Fruit fly (Drosophila melanogaster): ENCODE data around the gene CG31668.

Gene CG31668

dm6 chr2L:2236722-2237121, 30.8 kb upstream of the CG31668 start, which contains the start of gene Sec24CD (continued):
- TF ChIP-seq CG10979 (tag; optimal IDR thresholded peaks at IDR 0.05) (peak; percentile 20), Bgb (GFP tag; IDR thresholded peaks at IDR 0.05; ENCODE audit: partially characterized antibody) (peak; percentile 96), CG13287 (GFP tag; IDR thresholded peaks at IDR 0.05; ENCODE audit: partially characterized antibody) (peak; percentile 97), CHES-1-like (GFP tag; optimal IDR thresholded peaks at IDR 0.05) (no peak), Med (GFP tag) (peak; percentile 57), CG34376 (GFP tag; optimal IDR thresholded peaks at IDR 0.05) (peak; percentile 35), sens (GFP tag) (peak; percentile 33), pzg (GFP tag; optimal IDR thresholded peaks at IDR 0.05) (peak; percentile 84), salm (tag; optimal IDR thresholded peaks at IDR 0.05) (peak; percentile 16), trem (tag; optimal IDR thresholded peaks at IDR 0.05) (peak; percentile 80), repo (GFP tag; optimal IDR thresholded peaks at IDR 0.05) (no peak), lbe (GFP tag; optimal IDR thresholded peaks at IDR 0.05) (peak; percentile 46), Rfx (GFP tag; IDR thresholded peaks at IDR 0.05) (peak; percentile 26; the same call in 1 of the 2 replicates), PHDP (tag; optimal IDR thresholded peaks at IDR 0.05) (peak; percentile 45), inv (GFP tag; IDR thresholded peaks at IDR 0.05; ENCODE audit: partially characterized antibody) (peak; percentile 66), bcd (GFP tag; optimal IDR thresholded peaks at IDR 0.05) (no peak), CG9797 (GFP tag; optimal IDR thresholded peaks at IDR 0.05) (peak; percentile 35), CG7963 (GFP tag; IDR thresholded peaks at IDR 0.05; ENCODE audit: partially characterized antibody) (peak; percentile 95), amos (GFP tag; IDR thresholded peaks at IDR 0.05; ENCODE audit: partially characterized antibody) (peak; percentile 84; the same call in 1 of the 2 replicates), CG16813 (GFP tag; IDR thresholded peaks at IDR 0.05; ENCODE audit: partially characterized antibody) (peak; percentile 84), Dref (GFP tag; IDR thresholded peaks at IDR 0.05) (peak; percentile 97), Doc3 (GFP tag; IDR thresholded peaks at IDR 0.05; ENCODE audit: partially characterized antibody) (peak; percentile 87), CG15479 (GFP tag; optimal IDR thresholded peaks at IDR 0.05) (no peak), CG17829 (tag; optimal IDR thresholded peaks at IDR 0.05) (peak; percentile 33), row (GFP tag; IDR thresholded peaks at IDR 0.05) (peak; percentile 80), Stat92E (GFP tag; optimal IDR thresholded peaks at IDR 0.05) (peak in 1 of 3 experiments; percentile 79), CG14050 (GFP tag; IDR thresholded peaks at IDR 0.05) (no peak), zen (tag; optimal IDR thresholded peaks at IDR 0.05) (peak; percentile 24), CG15601 (tag; optimal IDR thresholded peaks at IDR 0.05) (no peak), lilli (GFP tag; optimal IDR thresholded peaks at IDR 0.05) (peak; percentile 35), abd-A (tag; optimal IDR thresholded peaks at IDR 0.05) (no peak), Dbx (GFP tag; IDR thresholded peaks at IDR 0.05) (0 out of 3 replicates have a peak, but pooled peaks have one; percentile 19), BEAF-32 (GFP tag; optimal IDR thresholded peaks at IDR 0.05) (peak; percentile 61)

dm6 chr2L:2228179-2228849, 22.3 kb upstream of the CG31668 start:
- TF ChIP-seq ara (GFP tag; IDR thresholded peaks at IDR 0.05): peak; percentile 18; the same call in 1 of the 2 replicates
- peak; percentile 13 for TF ChIP-seq sug (tag; optimal IDR thresholded peaks at IDR 0.05)
- TF ChIP-seq CG1602 (GFP tag; optimal IDR thresholded peaks at IDR 0.05): no peak
- peak; percentile 62 for TF ChIP-seq BtbVII (GFP tag; optimal IDR thresholded peaks at IDR 0.05)
- no peak for TF ChIP-seq gcm (GFP tag; optimal IDR thresholded peaks at IDR 0.05)
- peak in 1 of 2 experiments; percentile 84 for TF ChIP-seq Pdp1 (GFP tag; optimal IDR thresholded peaks at IDR 0.05)
- no peak for TF ChIP-seq CG13624 (GFP tag; optimal IDR thresholded peaks at IDR 0.05)
- TF ChIP-seq tll (GFP tag; optimal IDR thresholded peaks at IDR 0.05): no peak
- peak; percentile 29 for TF ChIP-seq lab (GFP tag; optimal IDR thresholded peaks at IDR 0.05)
- no peak for TF ChIP-seq dpn (GFP tag; optimal IDR thresholded peaks at IDR 0.05)
- no peak for TF ChIP-seq CG1832 (GFP tag; optimal IDR thresholded peaks at IDR 0.05)
- no peak for TF ChIP-seq CG5180 (GFP tag; optimal IDR thresholded peaks at IDR 0.05)
- TF ChIP-seq sd (tag; optimal IDR thresholded peaks at IDR 0.05): peak; percentile 34
- no peak for TF ChIP-seq CG3726 (GFP tag; IDR thresholded peaks at IDR 0.05)
- TF ChIP-seq Dfd (GFP tag; optimal IDR thresholded peaks at IDR 0.05): no peak
- no peak for TF ChIP-seq CG31224 (GFP tag; IDR thresholded peaks at IDR 0.05)
- TF ChIP-seq lbe (GFP tag; optimal IDR thresholded peaks at IDR 0.05): peak; percentile 10
